Worm (Caenorhabditis elegans) whole organism, L1 larva: ENCODE measurements around the gene srx-33.

Source experiments
- ama-1 ChIP-seq: fragments of 150-350 bp; optimal IDR thresholded peaks from 2 replicates; lab custom pipeline; 2014
- ceh-82 ChIP-seq, 3 experiments: fragments of 150-350 bp in 1 of 3; sonication (generic microtip) in 2 of 3; optimal IDR thresholded peaks; 2 replicates each; lab custom pipeline; 2014 to 2017; ENCODE audit warnings: missing biosample characterization in 3 of 3, missing genetic modification characterization in 3 of 3
- ces-1 ChIP-seq: fragments of 150-350 bp; optimal IDR thresholded peaks from 2 replicates; lab custom pipeline; 2014; ENCODE audit warnings: missing biosample characterization, missing genetic modification reagents, missing genetic modification characterization
- dpl-1 ChIP-seq, 3 experiments: fragments of 150-350 bp in 2 of 3; sonication (generic microtip) in 1 of 3; optimal IDR thresholded peaks; 2 replicates each; lab custom pipeline; 2014 to 2017; ENCODE audit warnings: missing biosample characterization in 3 of 3, missing genetic modification characterization in 3 of 3, missing genetic modification reagents in 3 of 3
- nhr-76 ChIP-seq: sonication (generic microtip); optimal IDR thresholded peaks from 2 replicates; lab custom pipeline; 2017; ENCODE audit warnings: missing biosample characterization, missing genetic modification characterization
- nhr-77 ChIP-seq: fragments of 150-350 bp; optimal IDR thresholded peaks from 2 replicates; lab custom pipeline; 2014; ENCODE audit warnings: missing biosample characterization, missing genetic modification characterization
- swsn-7 ChIP-seq: sonication (generic microtip); optimal IDR thresholded peaks from 2 replicates; lab custom pipeline; 2016; ENCODE audit warnings: missing genetic modification characterization, missing compliant biosample characterization
- tlp-1 ChIP-seq: fragments of 150-350 bp; optimal IDR thresholded peaks from 2 replicates; lab custom pipeline; 2014; ENCODE audit warnings: missing biosample characterization, missing genetic modification characterization
- ztf-11 ChIP-seq, 2 experiments: sonication (generic microtip); optimal IDR thresholded peaks; 2 replicates each; lab custom pipeline; 2016 to 2017; ENCODE audit warnings: missing genetic modification characterization in 2 of 2, missing biosample characterization in 1 of 2, missing compliant biosample characterization in 1 of 2
- ztf-4 ChIP-seq: fragments of 150-350 bp; optimal IDR thresholded peaks from 2 replicates; lab custom pipeline; 2014; ENCODE audit warnings: missing biosample characterization, missing genetic modification characterization

ce11 chrV:7110370-7110769 is 8.3 kb downstream of the srx-33 start:
- TF ChIP-seq tlp-1 (tag; lab: Kevin White, UChicago) (no peak), ztf-11 (tag; optimal IDR thresholded peaks at IDR 0.05; lab: Kevin White, UChicago) (no peak), swsn-7 (tag; lab: Kevin White, UChicago) (no peak), ztf-4 (tag; lab: Kevin White, UChicago) (no peak), ces-1 (GFP tag; lab: Kevin White, UChicago) (no peak), ceh-82 (tag; optimal IDR thresholded peaks at IDR 0.05; lab: Kevin White, UChicago) (no peak), nhr-76 (tag; lab: Kevin White, UChicago) (no peak), dpl-1 (GFP tag; optimal IDR thresholded peaks at IDR 0.05; lab: Kevin White, UChicago) (no peak), nhr-77 (tag; lab: Kevin White, UChicago) (no peak), ama-1 (lab: Kevin White, UChicago) (no peak)
